Fruit fly (Drosophila melanogaster) whole organism, prepupa: ENCODE results near the gene CaBP1.
A peak's percentile ranks its signal among the peaks of the same experiment; 100 is the strongest.

Experiments used
- Blimp-1 ChIP-seq: fragments of 200-800 bp; sonication (Bioruptor generic); optimal IDR thresholded peaks from 3 replicates; lab custom pipeline; 2017; ENCODE audit warnings: missing biosample characterization, missing genetic modification characterization, mild to moderate bottlenecking, moderate library complexity, missing genetic modification reagents
- CG10631 ChIP-seq: fragments of 200-800 bp; sonication (Bioruptor generic); optimal IDR thresholded peaks from 2 replicates; lab custom pipeline; 2016; ENCODE audit warnings: missing biosample characterization, missing genetic modification characterization
- CG10669 ChIP-seq: fragments of 200-800 bp; sonication (Bioruptor generic); optimal IDR thresholded peaks from 3 replicates; lab custom pipeline; 2018; ENCODE audit warnings: missing biosample characterization, mild to moderate bottlenecking, missing genetic modification characterization, moderate library complexity
- CG11294 ChIP-seq: fragments of 200-800 bp; sonication (Bioruptor generic); IDR thresholded peaks from 2 replicates; pipeline ENCODE4 v1.3.6; 2022; ENCODE audit warnings: missing biosample characterization, missing genetic modification characterization
- CG11902 ChIP-seq: fragments of 200-800 bp; sonication (Bioruptor generic); optimal IDR thresholded peaks from 3 replicates; lab custom pipeline; 2016; ENCODE audit warnings: missing biosample characterization, missing genetic modification characterization
- CG15336 ChIP-seq: fragments of 200-800 bp; sonication (Bioruptor generic); IDR thresholded peaks from 2 replicates; pipeline ENCODE4 v1.3.6; 2022; ENCODE audit warnings: missing biosample characterization, missing genetic modification characterization
- CG1621 ChIP-seq: fragments of 200-800 bp; sonication (Bioruptor generic); optimal IDR thresholded peaks from 3 replicates; lab custom pipeline; 2018; ENCODE audit warnings: missing biosample characterization, mild to moderate bottlenecking, missing genetic modification characterization
- CG16779 ChIP-seq: fragments of 200-800 bp; sonication (Bioruptor generic); optimal IDR thresholded peaks from 3 replicates; lab custom pipeline; 2017; ENCODE audit warnings: missing biosample characterization, mild to moderate bottlenecking, missing genetic modification characterization
- CG31627 ChIP-seq: fragments of 200-800 bp; sonication (Bioruptor generic); optimal IDR thresholded peaks from 3 replicates; lab custom pipeline; 2016; ENCODE audit warnings: missing biosample characterization, missing genetic modification characterization
- CG32006 ChIP-seq: fragments of 200-800 bp; sonication (Bioruptor generic); optimal IDR thresholded peaks from 3 replicates; lab custom pipeline; 2017; ENCODE audit warnings: missing biosample characterization, mild to moderate bottlenecking, missing genetic modification characterization
- CG4318 ChIP-seq: fragments of 200-800 bp; sonication (Bioruptor generic); optimal IDR thresholded peaks from 3 replicates; lab custom pipeline; 2017; ENCODE audit warnings: missing biosample characterization, mild to moderate bottlenecking, missing genetic modification characterization
- CG6163 ChIP-seq: fragments of 200-800 bp; sonication (Bioruptor generic); IDR thresholded peaks from 3 replicates; pipeline ENCODE4 v1.3.6; 2022; ENCODE audit warnings: missing biosample characterization, missing genetic modification characterization
- CG6276 ChIP-seq: fragments of 200-800 bp; sonication (Bioruptor generic); optimal IDR thresholded peaks from 2 replicates; lab custom pipeline; 2017; ENCODE audit warnings: missing biosample characterization, mild to moderate bottlenecking, missing genetic modification characterization
- CG6792 ChIP-seq: fragments of 200-800 bp; sonication (Bioruptor generic); optimal IDR thresholded peaks from 3 replicates; lab custom pipeline; 2016; ENCODE audit warnings: missing biosample characterization, missing genetic modification characterization
- CG6808 ChIP-seq: fragments of 200-800 bp; sonication (Bioruptor generic); optimal IDR thresholded peaks from 3 replicates; lab custom pipeline; 2017; ENCODE audit warnings: missing biosample characterization, missing genetic modification characterization, mild to moderate bottlenecking, moderate library complexity, missing genetic modification reagents
- CG6854 ChIP-seq: fragments of 200-800 bp; sonication (Bioruptor generic); optimal IDR thresholded peaks from 2 replicates; lab custom pipeline; 2017; ENCODE audit warnings: missing biosample characterization, mild to moderate bottlenecking, missing genetic modification characterization
- CG7368 ChIP-seq: fragments of 200-800 bp; sonication (Bioruptor generic); optimal IDR thresholded peaks from 3 replicates; lab custom pipeline; 2016; ENCODE audit warnings: missing biosample characterization, missing genetic modification characterization
- CG8119 ChIP-seq: fragments of 200-800 bp; sonication (Bioruptor generic); IDR thresholded peaks from 3 replicates; pipeline ENCODE4 v1.3.6; 2022; ENCODE audit warnings: missing biosample characterization, missing genetic modification characterization
- CG8319 ChIP-seq: fragments of 200-800 bp; sonication (Bioruptor generic); optimal IDR thresholded peaks from 3 replicates; lab custom pipeline; 2016; ENCODE audit warnings: missing biosample characterization, missing genetic modification characterization
- CG9139 ChIP-seq: fragments of 200-800 bp; sonication (Bioruptor generic); optimal IDR thresholded peaks from 3 replicates; lab custom pipeline; 2017; ENCODE audit warnings: missing biosample characterization, mild to moderate bottlenecking, missing genetic modification characterization
- Eip75B ChIP-seq: fragments of 200-800 bp; sonication (Bioruptor generic); optimal IDR thresholded peaks from 3 replicates; lab custom pipeline; 2016; ENCODE audit warnings: missing biosample characterization, missing genetic modification characterization
- Eip78C ChIP-seq: fragments of 200-800 bp; sonication (Bioruptor generic); peaks from one replicate; lab custom pipeline; 2016; ENCODE audit warnings: missing biosample characterization, missing genetic modification characterization
- Ets21C ChIP-seq: fragments of 200-800 bp; sonication (Bioruptor generic); optimal IDR thresholded peaks from 3 replicates; lab custom pipeline; 2016; ENCODE audit warnings: missing biosample characterization, missing genetic modification characterization
- Ets96B ChIP-seq: fragments of 200-800 bp; optimal IDR thresholded peaks from 2 replicates; lab custom pipeline; 2019; ENCODE audit warnings: missing biosample characterization, mild to moderate bottlenecking, missing genetic modification characterization, moderate library complexity
- Hr38 ChIP-seq: sonication (Bioruptor generic); optimal IDR thresholded peaks from 2 replicates; lab custom pipeline; 2016; ENCODE audit warnings: missing biosample characterization, missing genetic modification characterization
- Hr39 ChIP-seq: fragments of 200-800 bp; sonication (Bioruptor generic); optimal IDR thresholded peaks from 2 replicates; lab custom pipeline; 2016; ENCODE audit warnings: missing biosample characterization, missing genetic modification characterization
- Hr4 ChIP-seq: fragments of 200-800 bp; sonication (Bioruptor generic); optimal IDR thresholded peaks from 3 replicates; lab custom pipeline; 2016; ENCODE audit warnings: missing biosample characterization, missing genetic modification characterization
- OdsH ChIP-seq: fragments of 200-800 bp; sonication (Bioruptor generic); optimal IDR thresholded peaks from 3 replicates; lab custom pipeline; 2016; ENCODE audit warnings: missing biosample characterization, missing genetic modification characterization
- Sox102F ChIP-seq: fragments of 200-800 bp; sonication (Bioruptor generic); optimal IDR thresholded peaks from 2 replicates; lab custom pipeline; 2016; ENCODE audit warnings: missing biosample characterization, mild to moderate bottlenecking, missing genetic modification characterization
- Sox14 ChIP-seq: fragments of 200-800 bp; sonication (Bioruptor generic); optimal IDR thresholded peaks from 3 replicates; lab custom pipeline; 2016; ENCODE audit warnings: missing biosample characterization, missing genetic modification characterization
- achi ChIP-seq: fragments of 200-800 bp; sonication (Bioruptor generic); optimal IDR thresholded peaks from 3 replicates; lab custom pipeline; 2016; ENCODE audit warnings: missing biosample characterization, missing genetic modification characterization
- acj6 ChIP-seq: fragments of 200-800 bp; sonication (Bioruptor generic); optimal IDR thresholded peaks from 3 replicates; lab custom pipeline; 2016; ENCODE audit warnings: missing biosample characterization, missing genetic modification characterization
- cyc ChIP-seq: fragments of 200-800 bp; sonication (Bioruptor generic); optimal IDR thresholded peaks from 3 replicates; lab custom pipeline; 2016; ENCODE audit warnings: missing biosample characterization, missing genetic modification characterization
- dsx ChIP-seq: fragments of 200-800 bp; optimal IDR thresholded peaks from 3 replicates; lab custom pipeline; 2019; ENCODE audit warnings: missing biosample characterization, mild to moderate bottlenecking, missing genetic modification characterization, moderate library complexity; ENCODE audit not compliant: poor library complexity, severe bottlenecking
- eg ChIP-seq: fragments of 200-800 bp; sonication (Bioruptor generic); IDR thresholded peaks from 3 replicates; pipeline ENCODE4 v1.3.6; 2022; ENCODE audit warnings: missing biosample characterization, missing genetic modification characterization
- esn ChIP-seq: fragments of 200-800 bp; sonication (Bioruptor generic); optimal IDR thresholded peaks from 2 replicates; lab custom pipeline; 2016; ENCODE audit warnings: missing biosample characterization, mild to moderate bottlenecking, missing genetic modification characterization, moderate library complexity
- fd59A ChIP-seq: fragments of 200-800 bp; sonication (Bioruptor generic); optimal IDR thresholded peaks from 2 replicates; lab custom pipeline; 2017; ENCODE audit warnings: missing biosample characterization, mild to moderate bottlenecking, missing genetic modification characterization, missing genetic modification reagents
- lz ChIP-seq: fragments of 200-800 bp; sonication (Bioruptor generic); optimal IDR thresholded peaks from 3 replicates; lab custom pipeline; 2016; ENCODE audit warnings: missing biosample characterization, missing genetic modification characterization
- net ChIP-seq: fragments of 200-800 bp; sonication (Bioruptor generic); optimal IDR thresholded peaks from 3 replicates; lab custom pipeline; 2016; ENCODE audit warnings: missing biosample characterization, missing genetic modification characterization
- pdm3 ChIP-seq: fragments of 200-800 bp; sonication (Bioruptor generic); optimal IDR thresholded peaks from 3 replicates; lab custom pipeline; 2016; ENCODE audit warnings: missing biosample characterization, missing genetic modification characterization
- salr ChIP-seq, 2 experiments: fragments of 200-800 bp; sonication (Bioruptor generic); optimal IDR thresholded peaks; 3 replicates each; lab custom pipeline; 2016 to 2018; ENCODE audit warnings: missing biosample characterization in 2 of 2, missing genetic modification characterization in 2 of 2, mild to moderate bottlenecking in 1 of 2
- ss ChIP-seq, 2 experiments: fragments of 200-800 bp; sonication (Bioruptor generic); optimal IDR thresholded peaks; 2 replicates in 1 of 2; 3 replicates in 1 of 2; lab custom pipeline; 2017 to 2018; ENCODE audit warnings: mild to moderate bottlenecking in 2 of 2, missing biosample characterization in 2 of 2, missing genetic modification characterization in 2 of 2, moderate library complexity in 1 of 2
- svp ChIP-seq: fragments of 200-800 bp; sonication (Bioruptor generic); peaks from one replicate; lab custom pipeline; 2016; ENCODE audit warnings: missing biosample characterization, missing genetic modification characterization
- topi ChIP-seq: fragments of 200-800 bp; sonication (Bioruptor generic); optimal IDR thresholded peaks from 3 replicates; lab custom pipeline; 2016; ENCODE audit warnings: missing biosample characterization, missing genetic modification characterization
- vri ChIP-seq: fragments of 200-800 bp; sonication (Bioruptor generic); optimal IDR thresholded peaks from 3 replicates; lab custom pipeline; 2016; ENCODE audit warnings: missing biosample characterization, mild to moderate bottlenecking, missing genetic modification characterization

CaBP1 gene

DNA sequence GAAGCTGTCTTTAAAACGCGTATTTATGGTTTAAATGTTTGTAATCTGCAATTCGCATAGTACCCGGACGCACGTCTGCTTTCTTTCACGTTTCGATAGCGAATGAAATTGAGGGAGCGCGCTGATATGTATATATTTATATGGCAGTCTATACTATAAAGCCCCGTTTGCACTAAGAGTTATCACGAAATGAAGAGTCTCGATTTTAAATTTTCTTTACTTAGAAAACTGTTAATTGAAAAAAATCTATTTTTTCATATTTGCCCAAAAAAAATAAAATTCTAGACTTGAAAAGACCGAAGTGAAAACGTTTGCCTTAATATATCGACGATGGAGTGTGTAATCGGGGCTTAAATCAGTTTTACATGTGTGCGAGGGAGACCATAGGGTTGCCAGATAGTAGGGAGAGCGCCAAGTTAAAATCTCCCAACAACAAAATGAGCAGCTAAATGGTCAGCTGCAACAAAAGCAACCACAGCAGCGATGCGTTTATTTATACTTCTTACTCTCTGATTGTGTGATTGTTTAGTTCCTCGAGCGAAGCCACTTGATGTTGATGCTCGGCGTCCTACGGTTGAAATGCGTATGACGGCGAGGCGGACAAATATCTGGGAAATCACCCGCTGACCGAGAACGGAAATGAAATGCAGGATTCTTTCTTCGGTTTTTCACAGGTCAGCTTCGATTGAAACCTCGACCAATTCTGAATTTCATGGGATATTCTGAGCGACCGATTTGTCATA is 30.8 kb downstream of the CaBP1 start, which contains the start of gene cact (continued):
- TF ChIP-seq esn (peak; percentile 95), CG10631 (peak; percentile 93), fd59A (peak; percentile 86), CG8119 (GFP tag; lab: Robert Waterston, UW) (peak; percentile 92), CG6792 (peak; percentile 91), Hr39 (GFP tag; lab: Kevin White, UChicago) (peak; percentile 94), ss (GFP tag; optimal IDR thresholded peaks at IDR 0.05; lab: Kevin White, UChicago) (peak; percentile 53 to 60), Sox102F (GFP tag; lab: Kevin White, UChicago) (peak; percentile 92), topi (GFP tag; lab: Kevin White, UChicago) (peak; percentile 92), cyc (GFP tag; lab: Kevin White, UChicago) (peak; percentile 94), CG7368 (GFP tag; lab: Kevin White, UChicago) (peak; percentile 78), Eip75B (GFP tag; lab: Kevin White, UChicago) (peak; percentile 95), CG32006 (GFP tag; lab: Kevin White, UChicago) (peak; percentile 92), CG8319 (GFP tag; lab: Kevin White, UChicago) (peak; percentile 87), eg (GFP tag; lab: Robert Waterston, UW) (peak; percentile 92), CG16779 (tag; lab: Kevin White, UChicago) (peak; percentile 84), OdsH (peak; percentile 94), lz (GFP tag; lab: Kevin White, UChicago) (peak; percentile 96), CG6854 (GFP tag; lab: Kevin White, UChicago) (peak; percentile 49), Ets21C (GFP tag; lab: Kevin White, UChicago) (peak; percentile 92), CG11294 (GFP tag; lab: Robert Waterston, UW) (peak; percentile 86), dsx (GFP tag; lab: Kevin White, UChicago) (peak; percentile 85), CG6808 (GFP tag; lab: Kevin White, UChicago) (peak; percentile 68), Blimp-1 (peak; percentile 23), CG31627 (GFP tag; lab: Kevin White, UChicago) (peak; percentile 97), salr (GFP tag; optimal IDR thresholded peaks at IDR 0.05; lab: Kevin White, UChicago) (peak; percentile 81), CG1621 (peak; percentile 68), acj6 (GFP tag; lab: Kevin White, UChicago) (peak; percentile 93), pdm3 (peak; percentile 94)

DNA sequence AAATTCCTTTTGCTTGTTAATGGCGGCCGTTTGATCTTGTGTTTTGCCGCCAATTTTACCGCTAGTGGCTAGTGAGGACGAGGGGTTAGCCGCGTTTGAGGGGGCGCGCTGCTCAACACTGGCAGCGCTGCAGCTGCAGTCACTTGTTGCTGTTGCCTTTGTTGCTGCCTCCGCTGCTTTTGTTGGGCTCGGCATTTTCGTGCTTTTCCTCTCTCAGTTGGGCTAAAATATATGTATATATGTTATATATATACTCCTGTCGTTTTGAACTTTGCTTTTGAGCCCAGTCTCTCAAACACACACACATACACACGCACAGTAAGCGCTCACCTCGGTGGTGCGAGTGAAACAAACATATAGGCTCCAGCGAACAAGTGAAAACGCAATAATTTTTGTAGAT is 31.7 kb downstream of the CaBP1 start:
- TF ChIP-seq CG6163 (GFP tag; lab: Robert Waterston, UW) (peak; percentile 59; the same call in 2 of the 3 replicates), achi (no peak), vri (GFP tag; lab: Kevin White, UChicago) (peak; percentile 22), CG9139 (GFP tag; lab: Kevin White, UChicago) (peak; percentile 48), dsx (GFP tag; lab: Kevin White, UChicago) (no peak), CG6276 (peak; percentile 22), Ets96B (tag; lab: Kevin White, UChicago) (no peak), CG6808 (GFP tag; lab: Kevin White, UChicago) (peak; percentile 17), CG11902 (no peak), ss (GFP tag; optimal IDR thresholded peaks at IDR 0.05; lab: Kevin White, UChicago) (peak; percentile 49 to 70), Hr4 (no peak), CG4318 (GFP tag; lab: Kevin White, UChicago) (no peak), Ets21C (GFP tag; lab: Kevin White, UChicago) (no peak), Eip75B (GFP tag; lab: Kevin White, UChicago) (no peak), CG7368 (GFP tag; lab: Kevin White, UChicago) (no peak), svp (peak; percentile 89), CG6854 (GFP tag; lab: Kevin White, UChicago) (peak; percentile 45), Sox14 (GFP tag; lab: Kevin White, UChicago) (peak; percentile 41), Eip78C (GFP tag; lab: Kevin White, UChicago) (peak; percentile 76), Sox102F (GFP tag; lab: Kevin White, UChicago) (no peak), Blimp-1 (peak; percentile 31), fd59A (no peak), CG6792 (no peak), CG10669 (GFP tag; lab: Kevin White, UChicago) (no peak), CG1621 (no peak), CG16779 (tag; lab: Kevin White, UChicago) (peak; percentile 58), Hr38 (GFP tag; lab: Kevin White, UChicago) (no peak), CG15336 (GFP tag; lab: Robert Waterston, UW) (peak; percentile 22; the same call in 1 of the 2 replicates), net (GFP tag; lab: Kevin White, UChicago) (peak; percentile 8)
